Fruit fly (Drosophila melanogaster) whole organism, embryonic: ENCODE data around the gene Sec20.

Experiments used
- CG10366 ChIP-seq: fragments of 200-800 bp; sonication (Bioruptor generic); IDR thresholded peaks from 2 replicates; pipeline ENCODE4 v1.3.6; 2022; ENCODE audit warnings: missing biosample characterization, missing genetic modification characterization
- CG12769 ChIP-seq: fragments of 200-800 bp; sonication (Bioruptor generic); optimal IDR thresholded peaks from 2 replicates; lab custom pipeline; 2019; ENCODE audit warnings: missing biosample characterization, mild to moderate bottlenecking, missing genetic modification characterization, moderate library complexity
- CG14014 ChIP-seq: fragments of 200-800 bp; sonication (Bioruptor generic); IDR thresholded peaks from 2 replicates; pipeline ENCODE4 v1.3.6; 2022; ENCODE audit warnings: missing biosample characterization, missing genetic modification characterization
- CG15514 ChIP-seq: fragments of 200-800 bp; sonication (Bioruptor generic); optimal IDR thresholded peaks from 3 replicates; lab custom pipeline; 2017; ENCODE audit warnings: missing biosample characterization, missing genetic modification characterization, mild to moderate bottlenecking, moderate library complexity, missing genetic modification reagents
- CG16863 ChIP-seq: fragments of 200-800 bp; sonication (Bioruptor generic); optimal IDR thresholded peaks from 3 replicates; lab custom pipeline; 2016; ENCODE audit warnings: missing biosample characterization, missing genetic modification characterization
- CG2120 ChIP-seq: fragments of 200-800 bp; sonication (Bioruptor generic); optimal IDR thresholded peaks from 3 replicates; lab custom pipeline; 2016; ENCODE audit warnings: missing biosample characterization, missing genetic modification characterization
- CG2202 ChIP-seq: fragments of 200-800 bp; sonication (Bioruptor generic); optimal IDR thresholded peaks from 2 replicates; lab custom pipeline; 2018; ENCODE audit warnings: missing biosample characterization, mild to moderate bottlenecking, missing genetic modification characterization
- CG30431 ChIP-seq: fragments of 200-800 bp; sonication (Bioruptor generic); optimal IDR thresholded peaks from 2 replicates; lab custom pipeline; 2017; ENCODE audit warnings: missing biosample characterization, missing genetic modification characterization
- CG32772 ChIP-seq: fragments of 200-800 bp; sonication (Bioruptor generic); IDR thresholded peaks from 2 replicates; pipeline ENCODE4 v1.3.6; 2022; ENCODE audit warnings: missing biosample characterization, missing genetic modification characterization
- CG3726 ChIP-seq: fragments of 200-800 bp; sonication (Bioruptor generic); IDR thresholded peaks from 3 replicates; pipeline ENCODE4, ENCODE4 v1.3.6; 2022; ENCODE audit warnings: missing biosample characterization, missing genetic modification characterization
- CG4424 ChIP-seq: fragments of 200-800 bp; sonication (Bioruptor generic); optimal IDR thresholded peaks from 3 replicates; lab custom pipeline; 2016; ENCODE audit warnings: missing biosample characterization, missing genetic modification characterization
- CG6689 ChIP-seq: fragments of 200-800 bp; sonication (Bioruptor generic); IDR thresholded peaks from 2 replicates; pipeline ENCODE4 v1.3.6; 2022; ENCODE audit warnings: missing biosample characterization, missing genetic modification characterization
- CG8281 ChIP-seq: fragments of 200-800 bp; sonication (Bioruptor generic); optimal IDR thresholded peaks from 2 replicates; lab custom pipeline; 2018; ENCODE audit warnings: missing biosample characterization, mild to moderate bottlenecking, missing genetic modification characterization, moderate library complexity
- CHES-1-like ChIP-seq: fragments of 200-800 bp; sonication (Bioruptor generic); optimal IDR thresholded peaks from 2 replicates; lab custom pipeline; 2016; ENCODE audit warnings: missing biosample characterization, missing genetic modification characterization
- E2f1 ChIP-seq: fragments of 200-800 bp; sonication (Bioruptor generic); IDR thresholded peaks from 2 replicates; pipeline ENCODE4 v1.3.6; 2022; ENCODE audit warnings: missing biosample characterization, missing genetic modification characterization
- Ets97D ChIP-seq: fragments of 200-800 bp; sonication (Bioruptor generic); optimal IDR thresholded peaks from 3 replicates; lab custom pipeline; 2016; ENCODE audit warnings: missing biosample characterization, missing genetic modification characterization
- Gug ChIP-seq: fragments of 200-800 bp; sonication (Bioruptor generic); IDR thresholded peaks from 4 replicates; pipeline ENCODE4 v1.3.6; 2022; ENCODE audit warnings: missing biosample characterization, missing genetic modification characterization
- HLH54F ChIP-seq: fragments of 200-800 bp; sonication (Bioruptor generic); optimal IDR thresholded peaks from 3 replicates; lab custom pipeline; 2016; ENCODE audit warnings: missing biosample characterization, missing genetic modification characterization
- Lhr ChIP-seq: fragments of 200-800 bp; sonication (Bioruptor generic); optimal IDR thresholded peaks from 3 replicates; lab custom pipeline; 2017; ENCODE audit warnings: mild to moderate bottlenecking, missing biosample characterization, missing genetic modification reagents, missing genetic modification characterization
- NFAT ChIP-seq: fragments of 200-800 bp; sonication (Bioruptor generic); IDR thresholded peaks from 2 replicates; pipeline ENCODE4 v1.3.6; 2022; ENCODE audit warnings: missing biosample characterization, missing genetic modification characterization
- Opbp ChIP-seq: fragments of 200-800 bp; sonication (Bioruptor generic); IDR thresholded peaks from 3 replicates; pipeline ENCODE4 v1.3.6; 2022; ENCODE audit warnings: missing biosample characterization, missing genetic modification characterization; ENCODE audit not compliant: partially characterized antibody
- Pdp1 ChIP-seq, 2 experiments: fragments of 200-800 bp; sonication (Bioruptor generic); optimal IDR thresholded peaks; 3 replicates each; lab custom pipeline; 2016; ENCODE audit warnings: missing biosample characterization in 2 of 2, missing genetic modification characterization in 2 of 2, mild to moderate bottlenecking in 1 of 2, moderate library complexity in 1 of 2
- Ptx1 ChIP-seq: fragments of 200-800 bp; sonication (Bioruptor generic); IDR thresholded peaks from 2 replicates; pipeline ENCODE4 v1.3.6; 2022; ENCODE audit warnings: missing biosample characterization, missing genetic modification characterization
- Rfx ChIP-seq: fragments of 200-800 bp; sonication (Bioruptor generic); IDR thresholded peaks from 2 replicates; pipeline ENCODE4 v1.3.6; 2022; ENCODE audit warnings: missing biosample characterization, missing genetic modification characterization
- Taf1 ChIP-seq: fragments of 200-800 bp; sonication (Bioruptor generic); IDR thresholded peaks from 2 replicates; pipeline ENCODE4 v1.3.6; 2022; ENCODE audit warnings: missing biosample characterization, missing genetic modification characterization
- caup ChIP-seq: fragments of 200-800 bp; sonication (Bioruptor generic); optimal IDR thresholded peaks from 3 replicates; lab custom pipeline; 2017; ENCODE audit warnings: missing biosample characterization, mild to moderate bottlenecking, missing genetic modification characterization, moderate library complexity; ENCODE audit not compliant: severe bottlenecking
- chif ChIP-seq, 2 experiments: fragments of 200-800 bp; sonication (Bioruptor generic); optimal IDR thresholded peaks; 3 replicates each; lab custom pipeline; 2016; ENCODE audit warnings: missing biosample characterization in 2 of 2, missing genetic modification characterization in 2 of 2
- da ChIP-seq: fragments of 200-800 bp; sonication (Bioruptor generic); optimal IDR thresholded peaks from 2 replicates; lab custom pipeline; 2016; ENCODE audit warnings: missing biosample characterization, missing genetic modification characterization
- dati ChIP-seq: fragments of 200-800 bp; sonication (Bioruptor generic); IDR thresholded peaks from 2 replicates; pipeline ENCODE4 v1.3.6; 2022; ENCODE audit warnings: missing biosample characterization, missing genetic modification characterization
- dmrt99B ChIP-seq: fragments of 200-800 bp; sonication (Bioruptor generic); optimal IDR thresholded peaks from 2 replicates; lab custom pipeline; 2018; ENCODE audit warnings: missing biosample characterization, mild to moderate bottlenecking, missing genetic modification characterization, moderate library complexity
- dysf ChIP-seq: fragments of 200-800 bp; sonication (Bioruptor generic); IDR thresholded peaks from 3 replicates; pipeline ENCODE4 v1.3.6; 2022; ENCODE audit warnings: missing biosample characterization, missing genetic modification characterization
- ewg ChIP-seq: fragments of 200-800 bp; sonication (Bioruptor generic); optimal IDR thresholded peaks from 3 replicates; lab custom pipeline; 2017; ENCODE audit warnings: mild to moderate bottlenecking, missing biosample characterization, missing genetic modification reagents, missing genetic modification characterization
- gsb-n ChIP-seq: fragments of 200-800 bp; sonication (Bioruptor generic); optimal IDR thresholded peaks from 3 replicates; lab custom pipeline; 2018; ENCODE audit warnings: missing biosample characterization, mild to moderate bottlenecking, missing genetic modification characterization
- h ChIP-seq: fragments of >200 bp; optimal IDR thresholded peaks from 2 replicates; lab custom pipeline; 2017
- ind ChIP-seq: fragments of 200-800 bp; sonication (Bioruptor generic); optimal IDR thresholded peaks from 3 replicates; lab custom pipeline; 2016; ENCODE audit warnings: missing biosample characterization, missing genetic modification characterization
- kay ChIP-seq: fragments of 200-800 bp; sonication (Bioruptor generic); optimal IDR thresholded peaks from 2 replicates; lab custom pipeline; 2016; ENCODE audit warnings: missing biosample characterization, missing genetic modification characterization
- lab ChIP-seq: fragments of 200-800 bp; sonication (Bioruptor generic); optimal IDR thresholded peaks from 3 replicates; lab custom pipeline; 2017; ENCODE audit warnings: missing biosample characterization, missing genetic modification characterization, mild to moderate bottlenecking, moderate library complexity, missing genetic modification reagents
- nmo ChIP-seq: fragments of 200-800 bp; sonication (Bioruptor generic); optimal IDR thresholded peaks from 2 replicates; lab custom pipeline; 2018; ENCODE audit warnings: missing biosample characterization, mild to moderate bottlenecking, missing genetic modification characterization, moderate library complexity
- p53 ChIP-seq: fragments of 200-800 bp; sonication (Bioruptor generic); optimal IDR thresholded peaks from 2 replicates; lab custom pipeline; 2016; ENCODE audit warnings: missing biosample characterization, missing genetic modification characterization
- pnt ChIP-seq: fragments of 200-800 bp; sonication (Bioruptor generic); optimal IDR thresholded peaks from 3 replicates; lab custom pipeline; 2016; ENCODE audit warnings: missing biosample characterization, missing genetic modification characterization
- prd ChIP-seq, 3 experiments: fragments of >200 bp in 2 of 3; fragments of 200-800 bp in 1 of 3; sonication (Bioruptor generic) in 1 of 3; optimal IDR thresholded peaks in 2 of 3; IDR thresholded peaks in 1 of 3; 2 replicates in 2 of 3; 3 replicates in 1 of 3; pipeline versions ENCODE4 v1.3.6 to Lab custom; 2017 to 2022; ENCODE audit warnings: missing biosample characterization in 1 of 3, missing genetic modification characterization in 1 of 3
- sd ChIP-seq: fragments of 200-800 bp; sonication (Bioruptor generic); optimal IDR thresholded peaks from 3 replicates; lab custom pipeline; 2018; ENCODE audit warnings: missing biosample characterization, mild to moderate bottlenecking, missing genetic modification characterization, moderate library complexity
- sens ChIP-seq: fragments of 200-800 bp; sonication (Bioruptor generic); peaks from one replicate; lab custom pipeline; 2016; ENCODE audit warnings: missing biosample characterization, missing genetic modification characterization
- shn ChIP-seq: fragments of 200-800 bp; sonication (Bioruptor generic); optimal IDR thresholded peaks from 3 replicates; lab custom pipeline; 2016; ENCODE audit warnings: missing biosample characterization, missing genetic modification characterization
- sisA ChIP-seq: fragments of 200-800 bp; sonication (Bioruptor generic); IDR thresholded peaks from 2 replicates; pipeline ENCODE4 v1.3.6; 2022; ENCODE audit warnings: missing biosample characterization, missing genetic modification characterization
- slbo ChIP-seq: fragments of 200-800 bp; sonication (Bioruptor generic); IDR thresholded peaks from 2 replicates; pipeline ENCODE4 v1.3.6; 2022; ENCODE audit warnings: missing biosample characterization, missing genetic modification characterization
- sna ChIP-seq: fragments of 200-800 bp; sonication (Bioruptor generic); IDR thresholded peaks from 2 replicates; pipeline ENCODE4 v1.3.6; 2022; ENCODE audit warnings: missing biosample characterization, missing genetic modification characterization; ENCODE audit not compliant: partially characterized antibody
- so ChIP-seq: fragments of 200-800 bp; sonication (Bioruptor generic); IDR thresholded peaks from 3 replicates; pipeline ENCODE4 v1.3.6; 2022; ENCODE audit warnings: missing biosample characterization, missing genetic modification characterization
- zen2 ChIP-seq: fragments of 200-800 bp; sonication (Bioruptor generic); IDR thresholded peaks from 3 replicates; pipeline ENCODE4 v1.3.6; 2022; ENCODE audit warnings: missing biosample characterization, missing genetic modification characterization; ENCODE audit not compliant: partially characterized antibody

The Sec20 gene

DNA sequence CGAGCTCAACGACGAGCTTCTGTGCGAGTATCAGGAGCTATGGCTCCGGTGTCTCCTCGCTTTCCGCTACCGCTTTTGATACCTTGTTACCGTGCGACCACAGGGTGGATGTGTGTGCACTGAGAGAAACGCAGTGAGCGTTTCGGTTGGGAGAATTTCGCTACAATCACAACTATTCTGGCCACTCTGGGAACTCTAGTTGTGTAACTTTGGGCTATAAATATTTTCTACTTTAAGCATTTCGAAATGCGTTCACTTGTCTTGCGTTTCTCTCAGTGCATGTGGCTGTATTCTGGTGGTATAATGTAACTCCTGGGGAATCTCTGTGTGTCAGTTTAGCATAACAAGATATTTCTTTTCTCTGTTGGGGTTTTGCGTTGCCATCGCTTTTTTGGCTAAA lies 47.1 kb upstream of the Sec20 start (continued):
- TF ChIP-seq slbo (peak; percentile 45), Ptx1 (GFP tag; lab: Robert Waterston, UW) (0 out of 2 replicates have a peak, but pooled peaks have one; percentile 20), NFAT (GFP tag; lab: Robert Waterston, UW) (no peak), Rfx (peak; percentile 44; the same call in 1 of the 2 replicates), so (no peak), caup (GFP tag; lab: Kevin White, UChicago) (peak; percentile 22), zen2 (GFP tag; lab: Robert Waterston, UW) (no peak), ind (GFP tag; lab: Kevin White, UChicago) (peak; percentile 25), CG15514 (GFP tag; lab: Kevin White, UChicago) (peak; percentile 1), dysf (GFP tag; lab: Robert Waterston, UW) (peak; percentile 42; the same call in 2 of the 3 replicates), prd (optimal IDR thresholded peaks at IDR 0.05; lab: Kevin White, UChicago) (no peak), prd (GFP tag; IDR thresholded peaks at IDR 0.05; lab: Robert Waterston, UW) (peak; percentile 51; the same call in 2 of the 3 replicates), CG4424 (GFP tag; lab: Kevin White, UChicago) (peak; percentile 4), Taf1 (GFP tag; lab: Robert Waterston, UW) (no peak), nmo (GFP tag; lab: Kevin White, UChicago) (peak; percentile 10), CG30431 (GFP tag; lab: Kevin White, UChicago) (peak; percentile 29), CG14014 (GFP tag; lab: Robert Waterston, UW) (0 out of 2 replicates have a peak, but pooled peaks have one; percentile 12), CG32772 (GFP tag; lab: Robert Waterston, UW) (0 out of 2 replicates have a peak, but pooled peaks have one; percentile 20), CG2202 (tag; lab: Kevin White, UChicago) (no peak), sisA (GFP tag; lab: Robert Waterston, UW) (peak; percentile 46), CG2120 (GFP tag; lab: Kevin White, UChicago) (no peak), sd (no peak), Gug (GFP tag; lab: Robert Waterston, UW) (0 out of 4 replicates have a peak, but pooled peaks have one; percentile 6), CHES-1-like (no peak), lab (GFP tag; lab: Kevin White, UChicago) (peak; percentile 44), dmrt99B (tag; lab: Kevin White, UChicago) (peak; percentile 21), CG8281 (no peak), CG6689 (peak; percentile 38; the same call in 1 of the 2 replicates), chif (GFP tag; optimal IDR thresholded peaks at IDR 0.05; lab: Kevin White, UChicago) (peak in 1 of 2 experiments; percentile 8), sens (GFP tag; lab: Kevin White, UChicago) (peak; percentile 82)

- TF ChIP-seq shn (GFP tag; lab: Kevin White, UChicago): peak; percentile 68
- peak; percentile 82 for TF ChIP-seq Lhr (GFP tag; lab: Kevin White, UChicago)
- peak; percentile 79 for TF ChIP-seq Rfx
- TF ChIP-seq E2f1 (GFP tag; lab: Robert Waterston, UW): peak; percentile 39; the same call in 1 of the 2 replicates
- no peak for TF ChIP-seq dati (GFP tag; lab: Robert Waterston, UW)
- 0 out of 2 replicates have a peak, but pooled peaks have one; percentile 28 for TF ChIP-seq CG10366 (GFP tag; lab: Robert Waterston, UW)
- TF ChIP-seq pnt (GFP tag; lab: Kevin White, UChicago): no peak
- peak; percentile 42 for TF ChIP-seq gsb-n (tag; lab: Kevin White, UChicago)
- TF ChIP-seq HLH54F (GFP tag; lab: Kevin White, UChicago): peak; percentile 71
- peak; percentile 72 for TF ChIP-seq Opbp (GFP tag; lab: Robert Waterston, UW)
- TF ChIP-seq CG12769: peak; percentile 51
- no peak for TF ChIP-seq h (lab: Kevin White, UChicago)
- TF ChIP-seq CG15514 (GFP tag; lab: Kevin White, UChicago): peak; percentile 89
- TF ChIP-seq sens (GFP tag; lab: Kevin White, UChicago): peak; percentile 82
- peak; percentile 67 for TF ChIP-seq p53 (GFP tag; lab: Kevin White, UChicago)
- peak; percentile 66 for TF ChIP-seq da (GFP tag; lab: Kevin White, UChicago)
- 0 out of 3 replicates have a peak, but pooled peaks have one; percentile 11 for TF ChIP-seq CG3726 (GFP tag; lab: Robert Waterston, UW)
- TF ChIP-seq sna (GFP tag; lab: Robert Waterston, UW): 0 out of 2 replicates have a peak, but pooled peaks have one; percentile 30
- peak; percentile 45 to 81 for TF ChIP-seq Pdp1 (GFP tag; optimal IDR thresholded peaks at IDR 0.05; lab: Kevin White, UChicago)
- TF ChIP-seq kay (GFP tag; lab: Kevin White, UChicago): no peak
- peak; percentile 92 for TF ChIP-seq Ets97D
- peak; percentile 44 for TF ChIP-seq ewg
- TF ChIP-seq CG16863 (GFP tag; lab: Kevin White, UChicago): no peak
Measured at dm6 chr3R:5862032-5862641, 37.8 kb upstream of the Sec20 start, which contains the start of gene CG2017. CG2017 (minus strand) TSS chr3R:5862405.
